Fruit fly (Drosophila melanogaster) whole organism, embryonic: ENCODE data around the gene Ids.

Source experiments
- Abd-B ChIP-seq: fragments of 200-800 bp; sonication (Bioruptor generic); optimal IDR thresholded peaks from 2 replicates; lab custom pipeline; 2018; ENCODE audit warnings: missing biosample characterization, mild to moderate bottlenecking, missing genetic modification characterization, moderate library complexity
- Bdp1 ChIP-seq: fragments of 200-800 bp; sonication (Bioruptor generic); optimal IDR thresholded peaks from 3 replicates; lab custom pipeline; 2016; ENCODE audit warnings: missing biosample characterization, missing genetic modification characterization
- CG11504 ChIP-seq: fragments of 200-800 bp; sonication (Bioruptor generic); optimal IDR thresholded peaks from 3 replicates; lab custom pipeline; 2019; ENCODE audit warnings: missing biosample characterization, mild to moderate bottlenecking, missing genetic modification characterization, moderate library complexity
- CG11695 ChIP-seq: fragments of 200-800 bp; sonication (Bioruptor generic); IDR thresholded peaks from 3 replicates; pipeline ENCODE4 v1.3.6; 2022; ENCODE audit warnings: missing biosample characterization, missing genetic modification characterization
- CG11696 ChIP-seq: fragments of 200-800 bp; sonication (Bioruptor generic); IDR thresholded peaks from 2 replicates; pipeline ENCODE4 v1.3.6; 2022; ENCODE audit warnings: missing biosample characterization, missing genetic modification characterization
- CG12155 ChIP-seq: fragments of 200-800 bp; sonication (Bioruptor generic); optimal IDR thresholded peaks from 3 replicates; lab custom pipeline; 2016; ENCODE audit warnings: missing biosample characterization, missing genetic modification characterization
- CG12391 ChIP-seq: fragments of 200-800 bp; sonication (Bioruptor generic); optimal IDR thresholded peaks from 3 replicates; lab custom pipeline; 2018; ENCODE audit warnings: missing biosample characterization, mild to moderate bottlenecking, missing genetic modification characterization, moderate library complexity
- CG12659 ChIP-seq: fragments of 200-800 bp; sonication (Bioruptor generic); optimal IDR thresholded peaks from 3 replicates; lab custom pipeline; 2017; ENCODE audit warnings: mild to moderate bottlenecking, missing biosample characterization, missing genetic modification reagents, missing genetic modification characterization
- CG14965 ChIP-seq: fragments of 200-800 bp; sonication (Bioruptor generic); optimal IDR thresholded peaks from 2 replicates; lab custom pipeline; 2016; ENCODE audit warnings: missing biosample characterization, missing genetic modification characterization, borderline replicate concordance
- CG2120 ChIP-seq: fragments of 200-800 bp; sonication (Bioruptor generic); optimal IDR thresholded peaks from 3 replicates; lab custom pipeline; 2016; ENCODE audit warnings: missing biosample characterization, missing genetic modification characterization
- CG2678 ChIP-seq: fragments of 200-800 bp; sonication (Bioruptor generic); optimal IDR thresholded peaks from 3 replicates; lab custom pipeline; 2019; ENCODE audit warnings: missing biosample characterization, mild to moderate bottlenecking, missing genetic modification characterization, moderate library complexity
- CG30431 ChIP-seq: fragments of 200-800 bp; sonication (Bioruptor generic); optimal IDR thresholded peaks from 2 replicates; lab custom pipeline; 2017; ENCODE audit warnings: missing biosample characterization, missing genetic modification characterization
- CG32532 ChIP-seq: fragments of 200-800 bp; sonication (Bioruptor generic); IDR thresholded peaks from 2 replicates; pipeline ENCODE4 v1.3.6; 2022; ENCODE audit warnings: missing biosample characterization, missing genetic modification characterization
- CG32772 ChIP-seq: fragments of 200-800 bp; sonication (Bioruptor generic); IDR thresholded peaks from 2 replicates; pipeline ENCODE4 v1.3.6; 2022; ENCODE audit warnings: missing biosample characterization, missing genetic modification characterization
- CG3281 ChIP-seq: fragments of 200-800 bp; sonication (Bioruptor generic); optimal IDR thresholded peaks from 3 replicates; lab custom pipeline; 2017; ENCODE audit warnings: missing biosample characterization, mild to moderate bottlenecking, missing genetic modification characterization
- CG3726 ChIP-seq: fragments of 200-800 bp; sonication (Bioruptor generic); IDR thresholded peaks from 3 replicates; pipeline ENCODE4, ENCODE4 v1.3.6; 2022; ENCODE audit warnings: missing biosample characterization, missing genetic modification characterization
- CG4360 ChIP-seq: fragments of 200-800 bp; sonication (Bioruptor generic); IDR thresholded peaks from 2 replicates; pipeline ENCODE4 v1.3.6; 2022; ENCODE audit warnings: missing biosample characterization, missing genetic modification characterization
- CG4404 ChIP-seq: fragments of 200-800 bp; sonication (Bioruptor generic); IDR thresholded peaks from 2 replicates; pipeline ENCODE4 v1.3.6; 2022; ENCODE audit warnings: missing biosample characterization, missing genetic modification characterization
- CG4424 ChIP-seq: fragments of 200-800 bp; sonication (Bioruptor generic); optimal IDR thresholded peaks from 3 replicates; lab custom pipeline; 2016; ENCODE audit warnings: missing biosample characterization, missing genetic modification characterization
- CG5180 ChIP-seq: fragments of 200-800 bp; sonication (Bioruptor generic); optimal IDR thresholded peaks from 3 replicates; lab custom pipeline; 2017; ENCODE audit warnings: missing biosample characterization, missing genetic modification characterization, mild to moderate bottlenecking, moderate library complexity, missing genetic modification reagents
- CG6813 ChIP-seq: fragments of 200-800 bp; sonication (Bioruptor generic); optimal IDR thresholded peaks from 2 replicates; lab custom pipeline; 2017; ENCODE audit warnings: missing biosample characterization, missing genetic modification characterization, mild to moderate bottlenecking, moderate library complexity, missing genetic modification reagents
- CG7372 ChIP-seq: fragments of 200-800 bp; sonication (Bioruptor generic); IDR thresholded peaks from 2 replicates; pipeline ENCODE4 v1.3.6; 2022; ENCODE audit warnings: missing biosample characterization, missing genetic modification characterization
- CG7556 ChIP-seq: fragments of 200-800 bp; sonication (Bioruptor generic); optimal IDR thresholded peaks from 2 replicates; lab custom pipeline; 2017; ENCODE audit warnings: missing biosample characterization, mild to moderate bottlenecking, missing genetic modification characterization
- CG8281 ChIP-seq: fragments of 200-800 bp; sonication (Bioruptor generic); optimal IDR thresholded peaks from 2 replicates; lab custom pipeline; 2018; ENCODE audit warnings: missing biosample characterization, mild to moderate bottlenecking, missing genetic modification characterization, moderate library complexity
- CG9727 ChIP-seq: fragments of 200-800 bp; sonication (Bioruptor generic); optimal IDR thresholded peaks from 3 replicates; lab custom pipeline; 2017; ENCODE audit warnings: missing biosample characterization, mild to moderate bottlenecking, missing genetic modification characterization
- CG9817 ChIP-seq: fragments of 200-800 bp; sonication (Bioruptor generic); optimal IDR thresholded peaks from 2 replicates; lab custom pipeline; 2018; ENCODE audit warnings: missing biosample characterization, mild to moderate bottlenecking, missing genetic modification characterization, moderate library complexity
- CTCF ChIP-seq: fragments of 200-800 bp; sonication (Bioruptor generic); optimal IDR thresholded peaks from 2 replicates; lab custom pipeline; 2017; ENCODE audit warnings: missing biosample characterization, mild to moderate bottlenecking, missing genetic modification characterization, moderate library complexity
- D19A ChIP-seq: fragments of 200-800 bp; optimal IDR thresholded peaks from 3 replicates; lab custom pipeline; 2019; ENCODE audit warnings: missing biosample characterization, mild to moderate bottlenecking, missing genetic modification characterization, moderate library complexity
- Dek ChIP-seq: fragments of 200-800 bp; sonication (Bioruptor generic); optimal IDR thresholded peaks from 3 replicates; lab custom pipeline; 2019; ENCODE audit warnings: missing biosample characterization, mild to moderate bottlenecking, missing genetic modification characterization, moderate library complexity
- Dip2 ChIP-seq: fragments of 200-800 bp; sonication (Bioruptor generic); IDR thresholded peaks from 2 replicates; pipeline ENCODE4 v1.3.6; 2022; ENCODE audit warnings: missing biosample characterization, missing genetic modification characterization
- H2.0 ChIP-seq: fragments of 200-800 bp; sonication (Bioruptor generic); IDR thresholded peaks from 2 replicates; pipeline ENCODE4 v1.3.6; 2022; ENCODE audit warnings: missing biosample characterization, missing genetic modification characterization
- Myb ChIP-seq: fragments of 200-800 bp; sonication (Bioruptor generic); optimal IDR thresholded peaks from 2 replicates; lab custom pipeline; 2016; ENCODE audit warnings: missing biosample characterization, missing genetic modification characterization
- NFAT ChIP-seq: fragments of 200-800 bp; sonication (Bioruptor generic); IDR thresholded peaks from 2 replicates; pipeline ENCODE4 v1.3.6; 2022; ENCODE audit warnings: missing biosample characterization, missing genetic modification characterization
- Nf-YB ChIP-seq: fragments of 200-800 bp; sonication (Bioruptor generic); optimal IDR thresholded peaks from 3 replicates; lab custom pipeline; 2019; ENCODE audit warnings: missing biosample characterization, mild to moderate bottlenecking, missing genetic modification characterization, moderate library complexity
- Sox102F ChIP-seq: fragments of 200-800 bp; sonication (Bioruptor generic); optimal IDR thresholded peaks from 2 replicates; lab custom pipeline; 2018; ENCODE audit warnings: missing biosample characterization, mild to moderate bottlenecking, missing genetic modification characterization, moderate library complexity
- Xrp1 ChIP-seq: fragments of 200-800 bp; sonication (Bioruptor generic); IDR thresholded peaks from 2 replicates; pipeline ENCODE4 v1.3.6; 2022; ENCODE audit warnings: missing biosample characterization, missing genetic modification characterization
- ase ChIP-seq: fragments of 200-800 bp; sonication (Bioruptor generic); IDR thresholded peaks from 3 replicates; pipeline ENCODE4 v1.3.6; 2022; ENCODE audit warnings: missing biosample characterization, missing genetic modification characterization
- chinmo ChIP-seq: fragments of 200-800 bp; sonication (Bioruptor generic); IDR thresholded peaks from 4 replicates; pipeline ENCODE4 v1.3.6; 2022; ENCODE audit warnings: missing biosample characterization, missing genetic modification characterization; ENCODE audit not compliant: partially characterized antibody
- ems ChIP-seq: fragments of 200-800 bp; sonication (Bioruptor generic); optimal IDR thresholded peaks from 3 replicates; lab custom pipeline; 2016; ENCODE audit warnings: missing biosample characterization, missing genetic modification characterization
- esg ChIP-seq: fragments of 200-800 bp; sonication (Bioruptor generic); conservative IDR thresholded peaks from 2 replicates; pipeline ENCODE4 v1.3.6; 2022; ENCODE audit warnings: missing biosample characterization, missing genetic modification characterization
- gcm ChIP-seq: fragments of 200-800 bp; sonication (Bioruptor generic); optimal IDR thresholded peaks from 2 replicates; lab custom pipeline; 2019; ENCODE audit warnings: missing biosample characterization, mild to moderate bottlenecking, missing genetic modification characterization, moderate library complexity
- gem ChIP-seq: fragments of 200-800 bp; sonication (Bioruptor generic); optimal IDR thresholded peaks from 2 replicates; lab custom pipeline; 2019; ENCODE audit warnings: missing biosample characterization, mild to moderate bottlenecking, missing genetic modification characterization, moderate library complexity
- hb ChIP-seq: fragments of 200-800 bp; sonication (Bioruptor generic); IDR thresholded peaks from 3 replicates; pipeline ENCODE4 v1.3.6; 2022; ENCODE audit warnings: missing biosample characterization, missing genetic modification characterization; ENCODE audit not compliant: partially characterized antibody
- pnt ChIP-seq: fragments of 200-800 bp; sonication (Bioruptor generic); optimal IDR thresholded peaks from 3 replicates; lab custom pipeline; 2016; ENCODE audit warnings: missing biosample characterization, missing genetic modification characterization
- psq ChIP-seq: fragments of 200-800 bp; sonication (Bioruptor generic); optimal IDR thresholded peaks from 2 replicates; lab custom pipeline; 2017; ENCODE audit warnings: missing biosample characterization, missing genetic modification characterization
- sc ChIP-seq, 3 experiments: fragments of >200 bp in 2 of 3; fragments of 200-800 bp in 1 of 3; sonication (Bioruptor generic) in 1 of 3; optimal IDR thresholded peaks; 2 replicates in 2 of 3; 3 replicates in 1 of 3; lab custom pipeline; 2017; ENCODE audit warnings: mild to moderate bottlenecking in 1 of 3, missing biosample characterization in 1 of 3, missing genetic modification characterization in 1 of 3, missing genetic modification reagents in 1 of 3
- tup ChIP-seq: fragments of 200-800 bp; sonication (Bioruptor generic); optimal IDR thresholded peaks from 2 replicates; lab custom pipeline; 2016; ENCODE audit warnings: missing biosample characterization, mild to moderate bottlenecking, missing genetic modification characterization, moderate library complexity
- unpg ChIP-seq: fragments of 200-800 bp; sonication (Bioruptor generic); optimal IDR thresholded peaks from 3 replicates; lab custom pipeline; 2018; ENCODE audit warnings: missing biosample characterization, mild to moderate bottlenecking, missing genetic modification characterization, moderate library complexity
- usp ChIP-seq: fragments of >200 bp; optimal IDR thresholded peaks from 2 replicates; lab custom pipeline; 2017; ENCODE audit warnings: missing biosample characterization, missing genetic modification characterization

The Ids gene

DNA sequence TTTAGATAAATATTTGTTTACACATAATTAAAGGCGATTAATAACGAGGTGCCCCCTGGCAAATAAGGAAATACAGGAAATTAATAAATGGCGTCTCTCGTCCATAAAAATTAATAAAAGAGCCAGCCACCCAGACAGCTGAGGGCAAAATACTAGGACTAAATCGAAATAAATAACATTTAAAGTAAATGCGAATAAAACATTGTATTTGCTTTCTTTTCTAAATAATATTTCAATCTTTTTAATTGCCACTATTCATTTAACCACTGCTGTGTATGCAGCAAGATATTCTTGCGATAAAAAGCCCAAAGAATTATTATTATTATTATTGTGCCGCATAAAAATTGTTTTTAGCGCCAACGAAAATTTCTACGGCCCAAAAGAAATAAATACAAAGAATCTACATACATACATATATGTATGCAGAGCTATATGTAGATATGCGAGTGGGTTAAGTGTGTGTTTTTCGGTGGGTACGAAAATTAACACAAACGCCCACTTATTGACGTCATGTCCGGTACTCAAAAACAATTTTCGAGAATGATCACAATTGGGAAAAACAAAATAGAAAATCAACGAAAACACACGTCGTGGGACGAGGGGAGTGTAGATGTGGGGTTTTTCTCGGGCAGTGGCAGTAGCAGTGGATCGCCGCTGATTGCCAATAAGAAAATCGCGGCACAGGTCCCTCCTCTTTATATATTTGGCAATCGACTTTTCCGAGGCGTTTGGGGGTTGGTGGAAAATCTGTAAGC lies 28.4 kb downstream of the Ids start (continued):
- TF ChIP-seq CG12155 (GFP tag; lab: Kevin White, UChicago), result no peak
- TF ChIP-seq H2.0 (GFP tag; lab: Robert Waterston, UW), result peak; percentile 21; the same call in 1 of the 2 replicates
- peak; percentile 3 for TF ChIP-seq CG11504 (tag; lab: Kevin White, UChicago)
- no peak for TF ChIP-seq CG3726
- no peak for TF ChIP-seq gcm
- TF ChIP-seq CG3281 (GFP tag; lab: Kevin White, UChicago), result peak; percentile 47
- TF ChIP-seq chinmo (GFP tag; lab: Robert Waterston, UW), result 0 out of 4 replicates have a peak, but pooled peaks have one; percentile 13
- TF ChIP-seq CG30431 (GFP tag; lab: Kevin White, UChicago), result no peak
- TF ChIP-seq psq, result no peak
- TF ChIP-seq unpg (GFP tag; lab: Kevin White, UChicago), result peak; percentile 11
- TF ChIP-seq D19A (tag; lab: Kevin White, UChicago), result no peak
- peak; percentile 20; the same call in 1 of the 2 replicates for TF ChIP-seq CG32532 (GFP tag; lab: Robert Waterston, UW)
- no peak for TF ChIP-seq CG4404
- TF ChIP-seq CG11695 (GFP tag; lab: Robert Waterston, UW), result peak; percentile 51; the same call in 1 of the 3 replicates
- TF ChIP-seq CG9727 (GFP tag; lab: Kevin White, UChicago), result no peak
- no peak for TF ChIP-seq CG12659 (GFP tag; lab: Kevin White, UChicago)
- TF ChIP-seq ase (GFP tag; lab: Robert Waterston, UW), result no peak
- no peak for TF ChIP-seq CG8281 (tag; lab: Kevin White, UChicago)
- TF ChIP-seq Xrp1 (GFP tag; lab: Robert Waterston, UW), result peak; percentile 33; the same call in 1 of the 2 replicates
- TF ChIP-seq CG6813 (GFP tag; lab: Kevin White, UChicago), result no peak
- no peak for TF ChIP-seq CG32772 (GFP tag; lab: Robert Waterston, UW)
- TF ChIP-seq Abd-B (GFP tag; lab: Kevin White, UChicago), result no peak
- no peak for TF ChIP-seq esg (GFP tag; lab: Robert Waterston, UW)
- no peak for TF ChIP-seq CTCF
- peak; percentile 47; the same call in 1 of the 2 replicates for TF ChIP-seq CG7372 (GFP tag; lab: Robert Waterston, UW)
- TF ChIP-seq tup, result no peak
- TF ChIP-seq CG14965, result no peak
- TF ChIP-seq ems (GFP tag; lab: Kevin White, UChicago), result no peak
- no peak for TF ChIP-seq CG4360 (GFP tag; lab: Robert Waterston, UW)
- no peak for TF ChIP-seq usp (GFP tag; lab: Kevin White, UChicago)
- no peak for TF ChIP-seq pnt (GFP tag; lab: Kevin White, UChicago)
- no peak for TF ChIP-seq CG7556
- peak; percentile 34 for TF ChIP-seq gem (tag; lab: Kevin White, UChicago)
- TF ChIP-seq Dek, result no peak
- peak; percentile 13 for TF ChIP-seq Sox102F (GFP tag; lab: Kevin White, UChicago)
- no peak for TF ChIP-seq CG9817 (tag; lab: Kevin White, UChicago)
- no peak for TF ChIP-seq hb (GFP tag; lab: Robert Waterston, UW)
- TF ChIP-seq CG5180, result no peak
- TF ChIP-seq CG12391 (tag; lab: Kevin White, UChicago), result no peak
- peak; percentile 38 for TF ChIP-seq CG2678 (tag; lab: Kevin White, UChicago)
- TF ChIP-seq sc (optimal IDR thresholded peaks at IDR 0.05; lab: Kevin White, UChicago), result no peak
- no peak for TF ChIP-seq sc (GFP tag; optimal IDR thresholded peaks at IDR 0.05; lab: Kevin White, UChicago)
- peak; percentile 23; the same call in 1 of the 2 replicates for TF ChIP-seq NFAT
- TF ChIP-seq Bdp1, result no peak
- peak; percentile 73 for TF ChIP-seq CG11696 (GFP tag; lab: Robert Waterston, UW)
- TF ChIP-seq CG4424, result no peak
- TF ChIP-seq Dip2 (GFP tag; lab: Robert Waterston, UW), result no peak
- no peak for TF ChIP-seq Myb
- no peak for TF ChIP-seq Nf-YB (GFP tag; lab: Kevin White, UChicago)
- TF ChIP-seq CG2120, result peak; percentile 44
